Worm (Caenorhabditis elegans): Measurements from ENCODE around the gene mec-5.
A peak's percentile ranks its signal among the peaks of the same experiment; 100 is the strongest.

mec-5 gene

DNA sequence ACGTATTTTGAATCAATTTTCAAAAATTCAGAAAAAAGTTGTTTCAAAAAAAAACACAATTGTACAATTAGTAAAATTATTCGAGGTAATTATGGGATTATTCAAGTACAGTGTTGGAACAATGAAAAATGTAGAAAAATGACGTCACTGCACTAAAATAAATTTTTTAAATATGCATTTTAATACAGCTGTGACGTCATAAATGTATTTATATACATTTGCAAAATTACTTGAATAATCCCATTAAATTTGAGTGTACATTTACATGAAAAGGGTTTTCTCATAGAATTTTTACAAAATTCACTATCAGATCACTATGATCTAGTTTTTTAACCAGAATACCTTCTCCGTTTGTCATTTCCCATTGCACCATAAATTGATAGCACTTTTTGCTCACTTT lies 44.8 kb downstream of the mec-5 start:
- TF ChIP-seq nhr-25 (tag; optimal IDR thresholded peaks at IDR 0.05) (no peak), tbx-2 (tag; optimal IDR thresholded peaks at IDR 0.05) (no peak), nhr-23 (tag; optimal IDR thresholded peaks at IDR 0.05) (no peak), ceh-9 (tag; optimal IDR thresholded peaks at IDR 0.05) (no peak), ama-1 (optimal IDR thresholded peaks at IDR 0.05) (no peak), nhr-28 (tag; optimal IDR thresholded peaks at IDR 0.05) (no peak), hmg-11 (tag; optimal IDR thresholded peaks at IDR 0.05) (no peak), nhr-77 (tag; optimal IDR thresholded peaks at IDR 0.05) (no peak), snpc-4 (tag; optimal IDR thresholded peaks at IDR 0.05) (no peak), ceh-82 (tag; optimal IDR thresholded peaks at IDR 0.05) (no peak), ztf-11 (tag; optimal IDR thresholded peaks at IDR 0.05) (no peak), fkh-10 (GFP tag; optimal IDR thresholded peaks at IDR 0.05) (no peak), egl-5 (tag; optimal IDR thresholded peaks at IDR 0.05) (no peak), pha-4 (tag; optimal IDR thresholded peaks at IDR 0.05) (no peak), unc-62 (GFP tag; optimal IDR thresholded peaks at IDR 0.05) (no peak), daf-12 (tag; optimal IDR thresholded peaks at IDR 0.05) (no peak), eor-1 (tag; optimal IDR thresholded peaks at IDR 0.05) (no peak), lin-39 (tag; optimal IDR thresholded peaks at IDR 0.05) (no peak), nhr-76 (tag; optimal IDR thresholded peaks at IDR 0.05) (no peak)

ce11 chrX:15992806-15993205 lies 49.0 kb downstream of the mec-5 start:
- no peak for TF ChIP-seq elt-2 (tag; optimal IDR thresholded peaks at IDR 0.05)
- TF ChIP-seq nhr-67 (tag; optimal IDR thresholded peaks at IDR 0.05) = no peak
- no peak for TF ChIP-seq eor-1 (tag; optimal IDR thresholded peaks at IDR 0.05)
- no peak for TF ChIP-seq ztf-4 (tag; optimal IDR thresholded peaks at IDR 0.05)
- TF ChIP-seq egl-5 (tag; optimal IDR thresholded peaks at IDR 0.05) = no peak
- no peak for TF ChIP-seq nhr-76 (tag; optimal IDR thresholded peaks at IDR 0.05)
- no peak for TF ChIP-seq fkh-10 (GFP tag; optimal IDR thresholded peaks at IDR 0.05)
- TF ChIP-seq unc-39 (tag; optimal IDR thresholded peaks at IDR 0.05) = no peak
- no peak for TF ChIP-seq elt-3 (tag; optimal IDR thresholded peaks at IDR 0.05)
- TF ChIP-seq nhr-77 (tag; optimal IDR thresholded peaks at IDR 0.05) = no peak

DNA sequence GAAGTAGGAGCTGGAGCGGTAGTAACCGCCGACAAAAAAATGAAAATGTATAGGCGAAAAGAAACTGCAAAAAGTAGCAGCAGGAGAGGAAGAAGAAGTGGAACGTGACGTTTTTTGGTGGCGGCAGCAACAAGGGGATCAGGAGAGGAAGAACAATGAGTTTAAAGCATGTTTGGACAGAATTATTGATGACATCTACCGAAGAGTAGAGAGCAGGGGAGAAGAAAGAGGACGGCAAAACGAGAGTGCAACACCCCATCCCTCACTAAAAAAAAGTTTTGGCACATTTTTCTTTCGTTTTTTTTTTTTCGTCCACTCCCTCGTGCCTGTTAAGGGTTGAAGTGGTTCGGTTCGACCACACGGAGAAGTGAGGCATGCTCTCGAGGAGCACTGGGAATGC lies 50.1 kb downstream of the mec-5 start:
- TF ChIP-seq nhr-25 (tag; optimal IDR thresholded peaks at IDR 0.05) (no peak), lin-39 (tag; optimal IDR thresholded peaks at IDR 0.05) (peak; percentile 62), lsy-12 (tag; optimal IDR thresholded peaks at IDR 0.05) (no peak)

DNA sequence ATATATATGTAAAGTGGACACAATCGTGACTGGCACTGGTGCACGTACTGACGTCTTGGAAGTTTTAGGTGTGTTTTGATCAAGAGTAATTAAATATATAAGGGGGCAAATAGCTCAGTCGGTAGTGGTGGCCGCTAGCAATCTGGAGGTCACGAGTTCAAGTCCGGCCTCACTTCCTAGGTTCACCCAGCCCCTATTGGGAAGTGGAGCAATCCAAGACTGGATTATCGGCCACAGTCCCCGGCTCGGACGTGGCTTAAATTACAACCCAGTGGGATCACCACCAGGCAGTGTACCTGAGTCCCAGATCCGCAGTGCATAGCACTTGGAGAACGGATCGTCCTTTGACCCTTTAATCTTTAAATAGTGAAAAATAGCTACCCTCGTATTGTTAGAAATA lies 53.3 kb downstream of the mec-5 start:
- TF ChIP-seq unc-39 (tag; optimal IDR thresholded peaks at IDR 0.05) (no peak), mml-1 (tag; optimal IDR thresholded peaks at IDR 0.05) (no peak), ceh-28 (tag; optimal IDR thresholded peaks at IDR 0.05) (no peak), tbx-2 (tag; optimal IDR thresholded peaks at IDR 0.05) (no peak), fkh-10 (GFP tag; optimal IDR thresholded peaks at IDR 0.05) (no peak), ceh-16 (tag; optimal IDR thresholded peaks at IDR 0.05) (no peak), ceh-9 (tag; optimal IDR thresholded peaks at IDR 0.05) (no peak), egl-27 (tag; optimal IDR thresholded peaks at IDR 0.05) (no peak), nhr-12 (tag; optimal IDR thresholded peaks at IDR 0.05) (no peak), nhr-237 (tag; optimal IDR thresholded peaks at IDR 0.05) (no peak), nhr-76 (tag; optimal IDR thresholded peaks at IDR 0.05) (no peak), jun-1 (tag; optimal IDR thresholded peaks at IDR 0.05) (no peak), nhr-28 (tag; optimal IDR thresholded peaks at IDR 0.05) (no peak), lin-39 (tag; optimal IDR thresholded peaks at IDR 0.05) (no peak), R02D3.7 (tag; optimal IDR thresholded peaks at IDR 0.05) (no peak), unc-62 (GFP tag; optimal IDR thresholded peaks at IDR 0.05) (no peak)

ce11 chrX:15997926-15998325 lies 54.1 kb downstream of the mec-5 start:
- TF ChIP-seq snpc-4 (tag; optimal IDR thresholded peaks at IDR 0.05) (peak; percentile 48), egl-5 (tag; optimal IDR thresholded peaks at IDR 0.05) (no peak)
